Worm (Caenorhabditis elegans) whole organism, young adult: ENCODE results near the gene rsu-1.

Source experiments
- C17E4.6 ChIP-seq: fragments of 200-800 bp; sonication (Bioruptor generic); IDR thresholded peaks from 2 replicates; pipeline ENCODE4 v1.3.6; 2022; ENCODE audit warnings: missing genetic modification reagents, missing genetic modification characterization, missing compliant biosample characterization
- dpff-1 ChIP-seq: sonication (generic microtip); optimal IDR thresholded peaks from 2 replicates; lab custom pipeline; 2017; ENCODE audit warnings: mild to moderate bottlenecking, missing genetic modification characterization, missing compliant biosample characterization
- mcd-1 ChIP-seq: fragments of 200-800 bp; sonication (Bioruptor generic); IDR thresholded peaks from 2 replicates; pipeline ENCODE4 v1.3.6; 2022; ENCODE audit warnings: missing genetic modification reagents, missing genetic modification characterization, missing compliant biosample characterization
- snpc-4 ChIP-seq, 5 experiments: fragments of 150-350 bp in 1 of 5; sonication (generic microtip) in 4 of 5; optimal IDR thresholded peaks; 2 replicates each; lab custom pipeline; 2014 to 2018; ENCODE audit warnings: missing genetic modification characterization in 5 of 5, missing biosample characterization in 3 of 5, antibody characterized with exemption in 2 of 5, mild to moderate bottlenecking in 2 of 5, missing compliant biosample characterization in 2 of 5, missing genotype in 2 of 5, moderate library complexity in 2 of 5, missing genetic modification reagents in 1 of 5
- somi-1 ChIP-seq: fragments of 200-800 bp; sonication (Bioruptor generic); optimal IDR thresholded peaks from 2 replicates; lab custom pipeline; 2018; ENCODE audit warnings: mild to moderate bottlenecking, missing genetic modification characterization, missing compliant biosample characterization

DNA sequence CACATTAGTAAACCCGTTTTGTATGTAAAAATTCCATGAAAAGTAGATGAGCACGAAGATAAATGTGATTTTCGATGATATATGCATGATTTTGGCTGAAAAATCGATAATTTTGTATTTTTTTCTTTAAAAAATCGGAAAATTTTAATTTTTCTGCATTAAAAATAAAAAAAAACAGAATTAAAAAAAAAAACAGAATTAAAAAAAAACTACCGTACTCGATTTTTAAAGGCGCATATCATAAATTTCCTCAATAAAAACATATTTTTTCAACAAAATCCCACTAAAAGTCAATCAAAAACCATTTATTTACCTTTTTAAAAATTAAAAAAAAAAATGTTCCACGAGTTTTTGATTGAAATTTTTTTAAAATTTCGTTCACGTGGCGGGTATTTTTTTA lies 21.3 kb downstream of the rsu-1 start, which contains the start of gene gly-14:
- TF ChIP-seq snpc-4 (GFP tag; optimal IDR thresholded peaks at IDR 0.05; lab: Kevin White, UChicago) (no peak), snpc-4 (tag; optimal IDR thresholded peaks at IDR 0.05; lab: Kevin White, UChicago) (no peak), dpff-1 (no peak), C17E4.6 (GFP tag; lab: Robert Waterston, UW) (no peak), mcd-1 (no peak), somi-1 (no peak)
